Worm (Caenorhabditis elegans) whole organism, young adult: Measurements from ENCODE around the gene K09C8.2.

Source experiments
- C06A6.2 ChIP-seq: fragments of 200-800 bp; sonication (Bioruptor generic); conservative IDR thresholded peaks from 2 replicates; pipeline ENCODE4 v1.3.6; 2022; ENCODE audit warnings: missing genetic modification characterization, missing compliant biosample characterization
- F23B12.7 ChIP-seq: sonication (generic microtip); optimal IDR thresholded peaks from 2 replicates; lab custom pipeline; 2017; ENCODE audit warnings: missing genetic modification characterization, mild to moderate bottlenecking, missing compliant biosample characterization, antibody characterized with exemption, moderate library complexity; ENCODE audit not compliant: insufficient read depth
- F37B4.10 ChIP-seq: fragments of 200-800 bp; sonication (Bioruptor generic); IDR thresholded peaks from 2 replicates; pipeline ENCODE4 v1.3.6; 2022; ENCODE audit warnings: missing genetic modification characterization, missing compliant biosample characterization
- F52B5.7 ChIP-seq: sonication (generic microtip); optimal IDR thresholded peaks from 2 replicates; lab custom pipeline; 2016; ENCODE audit warnings: mild to moderate bottlenecking, missing genetic modification characterization, missing compliant biosample characterization
- Y53F4B.3 ChIP-seq: fragments of 200-800 bp; sonication (Bioruptor generic); IDR thresholded peaks from 2 replicates; pipeline ENCODE4 v1.3.6; 2022; ENCODE audit warnings: missing genetic modification reagents, missing genetic modification characterization, missing compliant biosample characterization
- Y56A3A.18 ChIP-seq: fragments of 200-800 bp; sonication (Bioruptor generic); IDR thresholded peaks from 2 replicates; pipeline ENCODE4 v1.3.6; 2022; ENCODE audit warnings: missing genetic modification reagents, missing genetic modification characterization, missing compliant biosample characterization
- akir-1 ChIP-seq: fragments of 200-800 bp; sonication (Bioruptor generic); optimal IDR thresholded peaks from 2 replicates; lab custom pipeline; 2018; ENCODE audit warnings: mild to moderate bottlenecking, missing genetic modification characterization, moderate library complexity, missing compliant biosample characterization
- aptf-2 ChIP-seq: fragments of 200-800 bp; sonication (Bioruptor generic); conservative IDR thresholded peaks from 2 replicates; pipeline ENCODE4 v1.3.6; 2022; ENCODE audit warnings: missing genetic modification reagents, missing genetic modification characterization, missing compliant biosample characterization
- ccch-3 ChIP-seq: fragments of 200-800 bp; sonication (Bioruptor generic); optimal IDR thresholded peaks from 2 replicates; lab custom pipeline; 2018; ENCODE audit warnings: mild to moderate bottlenecking, missing genetic modification characterization, missing compliant biosample characterization
- chd-7 ChIP-seq: sonication (generic microtip); optimal IDR thresholded peaks from 2 replicates; lab custom pipeline; 2016; ENCODE audit warnings: mild to moderate bottlenecking, missing genetic modification characterization, moderate library complexity, missing compliant biosample characterization
- die-1 ChIP-seq: sonication (generic microtip); optimal IDR thresholded peaks from 2 replicates; lab custom pipeline; 2016; ENCODE audit warnings: missing genotype, mild to moderate bottlenecking, missing genetic modification characterization, missing compliant biosample characterization
- dox-1 ChIP-seq: fragments of 200-800 bp; sonication (Bioruptor generic); IDR thresholded peaks from 2 replicates; pipeline ENCODE4 v1.3.6; 2022; ENCODE audit warnings: missing genetic modification reagents, missing genetic modification characterization, missing compliant biosample characterization
- dpl-1 ChIP-seq: fragments of 150-350 bp; optimal IDR thresholded peaks from 2 replicates; lab custom pipeline; 2014; ENCODE audit warnings: missing biosample characterization, missing genetic modification reagents, missing genetic modification characterization
- egl-18 ChIP-seq: fragments of 200-800 bp; sonication (Bioruptor generic); IDR thresholded peaks from 2 replicates; pipeline ENCODE4 v1.3.6; 2022; ENCODE audit warnings: missing genetic modification reagents, missing genetic modification characterization, missing compliant biosample characterization
- him-1 ChIP-seq: sonication (generic microtip); optimal IDR thresholded peaks from 2 replicates; lab custom pipeline; 2016; ENCODE audit warnings: missing genotype, missing genetic modification reagents, missing genetic modification characterization, missing compliant biosample characterization
- hlh-26 ChIP-seq: fragments of 200-800 bp; sonication (Bioruptor generic); conservative IDR thresholded peaks from 2 replicates; pipeline ENCODE4 v1.3.6; 2022; ENCODE audit warnings: missing genetic modification reagents, missing genetic modification characterization, missing compliant biosample characterization
- lir-1 ChIP-seq: fragments of 200-800 bp; sonication (Bioruptor generic); conservative IDR thresholded peaks from 2 replicates; pipeline ENCODE4 v1.3.6; 2022; ENCODE audit warnings: missing genetic modification reagents, missing genetic modification characterization, missing compliant biosample characterization
- lsl-1 ChIP-seq: fragments of 200-800 bp; sonication (Bioruptor generic); optimal IDR thresholded peaks from 2 replicates; lab custom pipeline; 2018; ENCODE audit warnings: mild to moderate bottlenecking, missing genetic modification characterization, moderate library complexity, missing compliant biosample characterization
- madf-3 ChIP-seq: fragments of 200-800 bp; sonication (Bioruptor generic); IDR thresholded peaks from 2 replicates; pipeline ENCODE4 v1.3.6; 2022; ENCODE audit warnings: missing genetic modification reagents, missing genetic modification characterization, missing compliant biosample characterization
- nfyb-1 ChIP-seq: fragments of 200-800 bp; sonication (Bioruptor generic); IDR thresholded peaks from 2 replicates; pipeline ENCODE4 v1.3.6; 2022; ENCODE audit warnings: missing genetic modification reagents, missing genetic modification characterization, missing compliant biosample characterization
- pha-4 ChIP-seq: fragments of 150-350 bp; sonication (generic microtip); optimal IDR thresholded peaks from 2 replicates; lab custom pipeline; 2014; ENCODE audit warnings: missing biosample characterization, missing genetic modification reagents, missing genetic modification characterization
- rcor-1 ChIP-seq: fragments of 200-800 bp; sonication (Bioruptor generic); IDR thresholded peaks from 2 replicates; pipeline ENCODE4 v1.3.6; 2022; ENCODE audit warnings: missing genetic modification reagents, missing genetic modification characterization, missing compliant biosample characterization
- repo-1 ChIP-seq: sonication (generic microtip); optimal IDR thresholded peaks from 2 replicates; lab custom pipeline; 2017; ENCODE audit warnings: mild to moderate bottlenecking, missing genetic modification characterization, missing compliant biosample characterization
- rpc-1 ChIP-seq, 2 experiments: fragments of 150-350 bp in 1 of 2; sonication (generic microtip) in 1 of 2; optimal IDR thresholded peaks; 2 replicates each; lab custom pipeline; 2014 to 2018; ENCODE audit warnings: missing biosample characterization in 1 of 2, missing genetic modification characterization in 1 of 2, missing genetic modification reagents in 1 of 2, missing genotype in 1 of 2
- sdz-38 ChIP-seq: sonication (generic microtip); optimal IDR thresholded peaks from 2 replicates; lab custom pipeline; 2016; ENCODE audit warnings: missing genotype, missing genetic modification characterization, missing compliant biosample characterization
- snpc-1.3 ChIP-seq: sonication (generic microtip); optimal IDR thresholded peaks from 2 replicates; lab custom pipeline; 2017; ENCODE audit warnings: missing genetic modification characterization, mild to moderate bottlenecking, missing compliant biosample characterization, antibody characterized with exemption, moderate library complexity, missing genotype, missing genetic modification reagents; ENCODE audit not compliant: insufficient read depth
- snpc-3.4 ChIP-seq: sonication (generic microtip); optimal IDR thresholded peaks from 2 replicates; lab custom pipeline; 2017; ENCODE audit warnings: missing genetic modification characterization, mild to moderate bottlenecking, missing compliant biosample characterization, antibody characterized with exemption, moderate library complexity, missing genotype, missing genetic modification reagents
- snpc-4 ChIP-seq, 5 experiments: fragments of 150-350 bp in 1 of 5; sonication (generic microtip) in 4 of 5; optimal IDR thresholded peaks; 2 replicates each; lab custom pipeline; 2014 to 2018; ENCODE audit warnings: missing genetic modification characterization in 5 of 5, missing biosample characterization in 3 of 5, antibody characterized with exemption in 2 of 5, mild to moderate bottlenecking in 2 of 5, missing compliant biosample characterization in 2 of 5, missing genotype in 2 of 5, moderate library complexity in 2 of 5, missing genetic modification reagents in 1 of 5
- sptf-2 ChIP-seq: fragments of 200-800 bp; sonication (Bioruptor generic); optimal IDR thresholded peaks from 2 replicates; lab custom pipeline; 2018; ENCODE audit warnings: mild to moderate bottlenecking, missing genetic modification characterization, missing compliant biosample characterization
- tbp1 ChIP-seq: fragments of 200-800 bp; sonication (Bioruptor generic); optimal IDR thresholded peaks from 2 replicates; lab custom pipeline; 2018; ENCODE audit warnings: mild to moderate bottlenecking, missing genetic modification characterization, missing compliant biosample characterization
- unc-62 ChIP-seq: fragments of 150-350 bp; optimal IDR thresholded peaks from 2 replicates; lab custom pipeline; 2014; ENCODE audit warnings: missing biosample characterization, missing genetic modification reagents, missing genetic modification characterization
- ztf-18 ChIP-seq: sonication (generic microtip); optimal IDR thresholded peaks from 2 replicates; lab custom pipeline; 2016; ENCODE audit warnings: missing genotype, mild to moderate bottlenecking, missing genetic modification characterization, missing compliant biosample characterization
- ztf-28 ChIP-seq: fragments of 200-800 bp; sonication (Bioruptor generic); IDR thresholded peaks from 2 replicates; pipeline ENCODE4 v1.3.6; 2022; ENCODE audit warnings: missing genetic modification reagents, missing genetic modification characterization, missing compliant biosample characterization

K09C8.2 gene

ce11 chrX:10970629-10971028 lies 11.4 kb downstream of the K09C8.2 start, which contains the start of gene K09C8.8:
K09C8.8 (plus strand) TSS chrX:10970929.
- TF ChIP-seq him-1, result no peak
- no peak for TF ChIP-seq Y53F4B.3
- TF ChIP-seq sptf-2 (GFP tag; lab: Kevin White, UChicago), result no peak
- TF ChIP-seq repo-1 (tag; lab: Kevin White, UChicago), result no peak
- TF ChIP-seq pha-4 (tag; lab: Kevin White, UChicago), result no peak

ce11 chrX:10971118-10971517 lies 11.9 kb downstream of the K09C8.2 start:
- TF ChIP-seq die-1, result no peak
- no peak for TF ChIP-seq ccch-3 (GFP tag; lab: Kevin White, UChicago)
- TF ChIP-seq rpc-1 (optimal IDR thresholded peaks at IDR 0.05; lab: Kevin White, UChicago), result no peak
- no peak for TF ChIP-seq rpc-1 (tag; optimal IDR thresholded peaks at IDR 0.05; lab: Kevin White, UChicago)
- TF ChIP-seq him-1, result no peak
- TF ChIP-seq dpl-1 (GFP tag; lab: Kevin White, UChicago), result no peak

ce11 chrX:10976447-10977196 lies 17.4 kb downstream of the K09C8.2 start:
- TF ChIP-seq unc-62 (GFP tag; lab: Kevin White, UChicago) (no peak), snpc-3.4 (tag; lab: Kevin White, UChicago) (no peak), ztf-18 (tag; lab: Kevin White, UChicago) (no peak), lsl-1 (GFP tag; lab: Kevin White, UChicago) (no peak), lir-1 (GFP tag; lab: Robert Waterston, UW) (no peak), hlh-26 (GFP tag; lab: Robert Waterston, UW) (no peak), snpc-1.3 (no peak), egl-18 (GFP tag; lab: Robert Waterston, UW) (no peak), F37B4.10 (GFP tag; lab: Robert Waterston, UW) (no peak), tbp1 (GFP tag; lab: Kevin White, UChicago) (no peak), dox-1 (GFP tag; lab: Robert Waterston, UW) (no peak), ztf-28 (no peak), snpc-4 (GFP tag; optimal IDR thresholded peaks at IDR 0.05; lab: Kevin White, UChicago) (no peak), snpc-4 (tag; optimal IDR thresholded peaks at IDR 0.05; lab: Kevin White, UChicago) (no peak), rcor-1 (GFP tag; lab: Robert Waterston, UW) (no peak), chd-7 (tag; lab: Kevin White, UChicago) (no peak), akir-1 (no peak), F52B5.7 (no peak)

ce11 chrX:10979186-10979585 lies 19.9 kb downstream of the K09C8.2 start, which contains the start of gene pxn-2:
pxn-2 (minus strand) TSS chrX:10979286.
- TF ChIP-seq dox-1 (GFP tag; lab: Robert Waterston, UW) (no peak), hlh-26 (GFP tag; lab: Robert Waterston, UW) (no peak), nfyb-1 (GFP tag; lab: Robert Waterston, UW) (no peak), F37B4.10 (GFP tag; lab: Robert Waterston, UW) (no peak), Y56A3A.18 (no peak), aptf-2 (GFP tag; lab: Robert Waterston, UW) (no peak), rpc-1 (optimal IDR thresholded peaks at IDR 0.05; lab: Kevin White, UChicago) (no peak), rpc-1 (tag; optimal IDR thresholded peaks at IDR 0.05; lab: Kevin White, UChicago) (no peak), C06A6.2 (GFP tag; lab: Robert Waterston, UW) (no peak), madf-3 (GFP tag; lab: Robert Waterston, UW) (no peak), sdz-38 (no peak), ztf-18 (tag; lab: Kevin White, UChicago) (no peak), F23B12.7 (tag; lab: Kevin White, UChicago) (no peak)
- TF ChIP-seq, all 124 proteins: peak for 0
